Worm (Caenorhabditis elegans): Measurements from ENCODE around the gene Y43F8B.1.

Gene Y43F8B.1

ce11 chrV:19521351-19522278 lies 24.4 kb downstream of the Y43F8B.1 start (continued):
- peak; percentile 26 for TF ChIP-seq pag-3 (tag; optimal IDR thresholded peaks at IDR 0.05; ENCODE audit: borderline replicate concordance, insufficient read depth)
- TF ChIP-seq lsy-2 (tag; optimal IDR thresholded peaks at IDR 0.05): peak in 1 of 2 experiments; percentile 43
- peak; percentile 68 for TF ChIP-seq mep-1 (tag; optimal IDR thresholded peaks at IDR 0.05)
- no peak for TF ChIP-seq fkh-8 (tag; optimal IDR thresholded peaks at IDR 0.05)
- no peak for TF ChIP-seq efl-1 (optimal IDR thresholded peaks at IDR 0.05)
- TF ChIP-seq efl-1 (GFP tag; optimal IDR thresholded peaks at IDR 0.05 in 1 of 2): peak in 1 of 2 experiments; percentile 69
- TF ChIP-seq ceh-88 (GFP tag; IDR thresholded peaks at IDR 0.05): no peak
- no peak for TF ChIP-seq zag-1 (tag; optimal IDR thresholded peaks at IDR 0.05)
- TF ChIP-seq dpl-1 (GFP tag; optimal IDR thresholded peaks at IDR 0.05): peak in 1 of 3 experiments; percentile 35
- TF ChIP-seq nhr-19 (GFP tag; conservative IDR thresholded peaks at IDR 0.05): peak; percentile 84
- no peak for TF ChIP-seq skn-1 (tag; optimal IDR thresholded peaks at IDR 0.05)

ce11 chrV:19520597-19521322 lies 25.2 kb downstream of the Y43F8B.1 start:
- no peak for TF ChIP-seq mab-9 (GFP tag; IDR thresholded peaks at IDR 0.05)
- no peak for TF ChIP-seq ceh-82 (tag; optimal IDR thresholded peaks at IDR 0.05)
- no peak for TF ChIP-seq nhr-11 (tag; optimal IDR thresholded peaks at IDR 0.05)
- TF ChIP-seq pax-3 (tag; optimal IDR thresholded peaks at IDR 0.05): no peak
- no peak for TF ChIP-seq nhr-12 (tag; optimal IDR thresholded peaks at IDR 0.05)
- TF ChIP-seq F16B12.6 (tag; optimal IDR thresholded peaks at IDR 0.05): no peak
- peak; percentile 70 for TF ChIP-seq ama-1 (optimal IDR thresholded peaks at IDR 0.05)
- TF ChIP-seq nhr-84 (tag; optimal IDR thresholded peaks at IDR 0.05): no peak
- no peak for TF ChIP-seq alr-1 (tag; optimal IDR thresholded peaks at IDR 0.05; ENCODE audit: borderline replicate concordance)
- no peak for TF ChIP-seq elt-3 (tag; optimal IDR thresholded peaks at IDR 0.05)
- no peak for TF ChIP-seq dsc-1 (tag; optimal IDR thresholded peaks at IDR 0.05)
- TF ChIP-seq lsy-2 (tag; optimal IDR thresholded peaks at IDR 0.05): peak in 1 of 2 experiments; percentile 8
- no peak for TF ChIP-seq snpc-4 (tag; optimal IDR thresholded peaks at IDR 0.05)
- TF ChIP-seq efl-1 (optimal IDR thresholded peaks at IDR 0.05): no peak
- TF ChIP-seq efl-1 (GFP tag; optimal IDR thresholded peaks at IDR 0.05 in 1 of 2): peak in 1 of 2 experiments; percentile 84
- no peak for TF ChIP-seq mef-2 (tag; optimal IDR thresholded peaks at IDR 0.05)

ce11 chrV:19520130-19520529 lies 25.9 kb downstream of the Y43F8B.1 start:
- TF ChIP-seq grh-1 (GFP tag; IDR thresholded peaks at IDR 0.05): peak; percentile 29; the same call in 1 of the 2 replicates
- TF ChIP-seq pqm-1 (tag; optimal IDR thresholded peaks at IDR 0.05): no peak

- TF ChIP-seq egl-13 (tag; optimal IDR thresholded peaks at IDR 0.05) (no peak), nhr-19 (GFP tag; conservative IDR thresholded peaks at IDR 0.05) (peak; percentile 53), nhr-71 (tag; optimal IDR thresholded peaks at IDR 0.05) (peak; percentile 28), C04F5.9 (tag; optimal IDR thresholded peaks at IDR 0.05) (no peak), mab-9 (GFP tag; IDR thresholded peaks at IDR 0.05) (0 out of 2 replicates have a peak, but pooled peaks have one; percentile 17), ama-1 (optimal IDR thresholded peaks at IDR 0.05) (peak; percentile 50), ceh-82 (tag; optimal IDR thresholded peaks at IDR 0.05) (no peak), mep-1 (tag; optimal IDR thresholded peaks at IDR 0.05) (peak; percentile 74), lir-3 (tag; optimal IDR thresholded peaks at IDR 0.05; ENCODE audit: poor library complexity) (no peak), nhr-85 (tag) (peak; percentile 20), nhr-47 (tag; optimal IDR thresholded peaks at IDR 0.05) (peak; percentile 26), unc-62 (GFP tag; optimal IDR thresholded peaks at IDR 0.05) (no peak), swsn-7 (tag; optimal IDR thresholded peaks at IDR 0.05) (no peak), blmp-1 (tag; optimal IDR thresholded peaks at IDR 0.05) (no peak), sup-37 (GFP tag; optimal IDR thresholded peaks at IDR 0.05) (no peak), skn-1 (tag; optimal IDR thresholded peaks at IDR 0.05) (peak; percentile 37), ces-1 (GFP tag; optimal IDR thresholded peaks at IDR 0.05) (no peak), fkh-10 (GFP tag; optimal IDR thresholded peaks at IDR 0.05) (no peak), lsy-2 (tag; optimal IDR thresholded peaks at IDR 0.05) (peak in 1 of 2 experiments; percentile 48)
Observed at ce11 chrV:19519511-19519934, 26.5 kb downstream of the Y43F8B.1 start.

All from whole organism, L1 larva.